Fruit fly (Drosophila melanogaster) S2 (cell line): ENCODE measurements around the gene Sec23.

ENCODE experiments used
- CG8478 ChIP-seq: fragments of >200 bp; optimal IDR thresholded peaks from 2 replicates; lab custom pipeline; 2018
- CTCF ChIP-seq, 2 experiments: fragments of >200 bp; optimal IDR thresholded peaks; 2 replicates each; lab custom pipeline; 2018

DNA sequence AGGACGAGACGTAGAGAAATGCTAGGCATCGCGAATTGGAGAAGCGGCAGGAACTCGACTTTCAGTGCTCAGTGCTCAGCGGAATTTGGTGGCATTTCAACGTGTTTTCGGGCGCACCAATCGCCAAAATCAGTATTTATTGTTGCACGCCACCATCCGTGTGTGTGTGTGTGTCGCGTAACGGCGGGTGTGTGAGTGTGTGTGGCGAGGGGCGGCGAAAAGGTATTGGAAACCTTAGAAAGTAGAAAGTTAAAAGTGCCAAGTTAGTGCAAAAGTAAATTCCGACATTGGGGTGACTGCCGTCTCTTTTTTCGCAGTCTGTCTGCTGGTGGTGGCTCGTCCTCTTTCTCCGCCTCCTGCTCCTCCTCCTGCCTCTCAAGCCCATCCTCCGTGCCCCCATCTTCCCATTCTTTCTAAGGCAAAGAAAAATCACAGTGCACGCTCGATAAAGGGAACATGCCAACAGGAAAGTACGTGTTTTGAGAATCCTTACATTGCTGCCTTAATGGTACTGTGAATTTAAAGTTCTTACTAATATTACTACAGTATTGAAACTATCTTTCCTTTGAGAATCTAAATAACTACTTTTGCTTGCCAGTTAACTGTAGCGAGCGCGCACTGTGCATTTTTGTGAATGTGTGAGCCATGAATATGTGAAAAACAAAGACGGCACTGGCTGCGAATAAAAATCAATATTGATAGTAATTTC lies 37.3 kb downstream of the Sec23 start:
- TF ChIP-seq CTCF (optimal IDR thresholded peaks at IDR 0.05; lab: Kevin White, UChicago) = no peak
- TF ChIP-seq CG8478 (lab: Kevin White, UChicago) = no peak
